Fruit fly (Drosophila melanogaster) whole organism, embryonic: ENCODE results near the gene Ist1.
A peak's percentile ranks its signal among the peaks of the same experiment; 100 is the strongest.

Experiments used
- Atf6 ChIP-seq: fragments of 200-800 bp; sonication (Bioruptor generic); IDR thresholded peaks from 2 replicates; pipeline ENCODE4 v1.3.6; 2022; ENCODE audit warnings: missing biosample characterization, missing genetic modification characterization
- Awh ChIP-seq: fragments of 200-800 bp; sonication (Bioruptor generic); IDR thresholded peaks from 2 replicates; pipeline ENCODE4, ENCODE4 v1.3.6; 2022; ENCODE audit warnings: missing biosample characterization, missing genetic modification characterization
- CG10274 ChIP-seq: fragments of 200-800 bp; sonication (Bioruptor generic); optimal IDR thresholded peaks from 3 replicates; lab custom pipeline; 2017; ENCODE audit warnings: missing biosample characterization, mild to moderate bottlenecking, missing genetic modification characterization
- CG11696 ChIP-seq: fragments of 200-800 bp; sonication (Bioruptor generic); IDR thresholded peaks from 2 replicates; pipeline ENCODE4 v1.3.6; 2022; ENCODE audit warnings: missing biosample characterization, missing genetic modification characterization
- CG12071 ChIP-seq: fragments of 200-800 bp; sonication (Bioruptor generic); optimal IDR thresholded peaks from 3 replicates; lab custom pipeline; 2018; ENCODE audit warnings: missing biosample characterization, mild to moderate bottlenecking, missing genetic modification characterization
- CG12219 ChIP-seq: fragments of 200-800 bp; sonication (Bioruptor generic); optimal IDR thresholded peaks from 3 replicates; lab custom pipeline; 2018; ENCODE audit warnings: missing biosample characterization, mild to moderate bottlenecking, missing genetic modification characterization
- CG15601 ChIP-seq: fragments of 200-800 bp; sonication (Bioruptor generic); optimal IDR thresholded peaks from 3 replicates; lab custom pipeline; 2019; ENCODE audit warnings: missing biosample characterization, mild to moderate bottlenecking, missing genetic modification characterization, moderate library complexity
- CG17612 ChIP-seq: fragments of 200-800 bp; sonication (Bioruptor generic); IDR thresholded peaks from 2 replicates; pipeline ENCODE4 v1.3.6; 2022; ENCODE audit warnings: missing biosample characterization, missing genetic modification characterization
- CG1832 ChIP-seq: fragments of 200-800 bp; sonication (Bioruptor generic); optimal IDR thresholded peaks from 2 replicates; lab custom pipeline; 2017; ENCODE audit warnings: missing biosample characterization, mild to moderate bottlenecking, missing genetic modification characterization, inconsistent platforms
- CG5953 ChIP-seq: fragments of 200-800 bp; sonication (Bioruptor generic); IDR thresholded peaks from 2 replicates; pipeline ENCODE4 v1.3.6; 2022; ENCODE audit warnings: missing biosample characterization, missing genetic modification characterization
- CG7745 ChIP-seq: fragments of 200-800 bp; sonication (Bioruptor generic); optimal IDR thresholded peaks from 2 replicates; lab custom pipeline; 2018; ENCODE audit warnings: missing biosample characterization, mild to moderate bottlenecking, missing genetic modification characterization, moderate library complexity
- MTF-1 ChIP-seq: fragments of 200-800 bp; sonication (Bioruptor generic); optimal IDR thresholded peaks from 2 replicates; lab custom pipeline; 2018; ENCODE audit warnings: missing biosample characterization, mild to moderate bottlenecking, missing genetic modification characterization, borderline replicate concordance
- Mad ChIP-seq: fragments of 200-800 bp; sonication (Bioruptor generic); optimal IDR thresholded peaks from 2 replicates; lab custom pipeline; 2016; ENCODE audit warnings: missing biosample characterization, missing genetic modification characterization
- Nf-YC ChIP-seq: fragments of 200-800 bp; optimal IDR thresholded peaks from 3 replicates; lab custom pipeline; 2019; ENCODE audit warnings: missing biosample characterization, mild to moderate bottlenecking, missing genetic modification characterization, moderate library complexity
- TFAM ChIP-seq: fragments of 200-800 bp; sonication (Bioruptor generic); optimal IDR thresholded peaks from 2 replicates; lab custom pipeline; 2017; ENCODE audit warnings: missing biosample characterization, missing genetic modification characterization, inconsistent platforms
- Vsx1 ChIP-seq: fragments of 200-800 bp; sonication (Bioruptor generic); optimal IDR thresholded peaks from 2 replicates; lab custom pipeline; 2017; ENCODE audit warnings: missing biosample characterization, mild to moderate bottlenecking, missing genetic modification characterization, missing genetic modification reagents
- abd-A ChIP-seq: fragments of 200-800 bp; sonication (Bioruptor generic); optimal IDR thresholded peaks from 3 replicates; lab custom pipeline; 2019; ENCODE audit warnings: missing biosample characterization, mild to moderate bottlenecking, missing genetic modification characterization, moderate library complexity
- cg ChIP-seq: fragments of 200-800 bp; sonication (Bioruptor generic); optimal IDR thresholded peaks from 3 replicates; lab custom pipeline; 2019; ENCODE audit warnings: missing biosample characterization, mild to moderate bottlenecking, missing genetic modification characterization, moderate library complexity
- chm ChIP-seq: fragments of 200-800 bp; sonication (Bioruptor generic); IDR thresholded peaks from 2 replicates; pipeline ENCODE4 v1.3.6; 2022; ENCODE audit warnings: missing biosample characterization, missing genetic modification characterization
- ci ChIP-seq: fragments of 200-800 bp; sonication (Bioruptor generic); IDR thresholded peaks from 3 replicates; pipeline ENCODE4 v1.3.6; 2022; ENCODE audit warnings: missing biosample characterization, missing genetic modification characterization
- ftz-f1 ChIP-seq: fragments of 200-800 bp; sonication (Bioruptor generic); optimal IDR thresholded peaks from 2 replicates; lab custom pipeline; 2016; ENCODE audit warnings: missing biosample characterization, missing genetic modification characterization
- gcm ChIP-seq: fragments of 200-800 bp; sonication (Bioruptor generic); optimal IDR thresholded peaks from 2 replicates; lab custom pipeline; 2019; ENCODE audit warnings: missing biosample characterization, mild to moderate bottlenecking, missing genetic modification characterization, moderate library complexity
- gem ChIP-seq: fragments of 200-800 bp; sonication (Bioruptor generic); optimal IDR thresholded peaks from 2 replicates; lab custom pipeline; 2019; ENCODE audit warnings: missing biosample characterization, mild to moderate bottlenecking, missing genetic modification characterization, moderate library complexity
- grn ChIP-seq: fragments of 200-800 bp; sonication (Bioruptor generic); optimal IDR thresholded peaks from 3 replicates; lab custom pipeline; 2017; ENCODE audit warnings: missing biosample characterization, missing genetic modification characterization
- gsb-n ChIP-seq: fragments of 200-800 bp; sonication (Bioruptor generic); optimal IDR thresholded peaks from 3 replicates; lab custom pipeline; 2018; ENCODE audit warnings: missing biosample characterization, mild to moderate bottlenecking, missing genetic modification characterization
- kah ChIP-seq: fragments of 200-800 bp; sonication (Bioruptor generic); optimal IDR thresholded peaks from 2 replicates; lab custom pipeline; 2018; ENCODE audit warnings: missing biosample characterization, mild to moderate bottlenecking, missing genetic modification characterization
- kay ChIP-seq: fragments of 200-800 bp; sonication (Bioruptor generic); optimal IDR thresholded peaks from 2 replicates; lab custom pipeline; 2016; ENCODE audit warnings: missing biosample characterization, missing genetic modification characterization
- lmd ChIP-seq: fragments of 200-800 bp; sonication (Bioruptor generic); IDR thresholded peaks from 2 replicates; pipeline ENCODE4 v1.3.6; 2022; ENCODE audit warnings: missing biosample characterization, missing genetic modification characterization
- nmo ChIP-seq: fragments of 200-800 bp; sonication (Bioruptor generic); optimal IDR thresholded peaks from 2 replicates; lab custom pipeline; 2018; ENCODE audit warnings: missing biosample characterization, mild to moderate bottlenecking, missing genetic modification characterization, moderate library complexity
- otp ChIP-seq: fragments of 200-800 bp; sonication (Bioruptor generic); IDR thresholded peaks from 3 replicates; pipeline ENCODE4, ENCODE4 v1.3.6; 2022; ENCODE audit warnings: missing biosample characterization, missing genetic modification characterization
- prd ChIP-seq, 3 experiments: fragments of >200 bp in 2 of 3; fragments of 200-800 bp in 1 of 3; sonication (Bioruptor generic) in 1 of 3; optimal IDR thresholded peaks in 2 of 3; IDR thresholded peaks in 1 of 3; 2 replicates in 2 of 3; 3 replicates in 1 of 3; pipeline versions ENCODE4 v1.3.6 to Lab custom; 2017 to 2022; ENCODE audit warnings: missing biosample characterization in 1 of 3, missing genetic modification characterization in 1 of 3
- sens ChIP-seq: fragments of 200-800 bp; sonication (Bioruptor generic); peaks from one replicate; lab custom pipeline; 2016; ENCODE audit warnings: missing biosample characterization, missing genetic modification characterization
- sqz ChIP-seq: fragments of 200-800 bp; sonication (Bioruptor generic); optimal IDR thresholded peaks from 3 replicates; lab custom pipeline; 2018; ENCODE audit warnings: missing biosample characterization, mild to moderate bottlenecking, missing genetic modification characterization
- tup ChIP-seq: fragments of 200-800 bp; sonication (Bioruptor generic); optimal IDR thresholded peaks from 2 replicates; lab custom pipeline; 2016; ENCODE audit warnings: missing biosample characterization, mild to moderate bottlenecking, missing genetic modification characterization, moderate library complexity
- unpg ChIP-seq: fragments of 200-800 bp; sonication (Bioruptor generic); optimal IDR thresholded peaks from 3 replicates; lab custom pipeline; 2018; ENCODE audit warnings: missing biosample characterization, mild to moderate bottlenecking, missing genetic modification characterization, moderate library complexity
- vvl ChIP-seq: fragments of 200-800 bp; sonication (Bioruptor generic); IDR thresholded peaks from 2 replicates; pipeline ENCODE4 v1.3.6; 2022; ENCODE audit warnings: missing biosample characterization, missing genetic modification characterization
- zen2 ChIP-seq: fragments of 200-800 bp; sonication (Bioruptor generic); IDR thresholded peaks from 3 replicates; pipeline ENCODE4 v1.3.6; 2022; ENCODE audit warnings: missing biosample characterization, missing genetic modification characterization; ENCODE audit not compliant: partially characterized antibody

Gene Ist1

dm6 chr3L:6789788-6790325, 33.6 kb upstream of the Ist1 start, which contains the start of gene vvl (continued):
- no peak for TF ChIP-seq CG11696 (GFP tag; lab: Robert Waterston, UW)
- TF ChIP-seq ci, result peak; percentile 63; the same call in 2 of the 3 replicates
- TF ChIP-seq Mad (GFP tag; lab: Kevin White, UChicago), result no peak
- TF ChIP-seq gcm (GFP tag; lab: Kevin White, UChicago), result no peak
- peak; percentile 91 for TF ChIP-seq sqz (GFP tag; lab: Kevin White, UChicago)
- TF ChIP-seq CG5953 (GFP tag; lab: Robert Waterston, UW), result no peak
- TF ChIP-seq kay (GFP tag; lab: Kevin White, UChicago), result no peak
- TF ChIP-seq nmo (GFP tag; lab: Kevin White, UChicago), result peak; percentile 40
- peak; percentile 27 for TF ChIP-seq CG12219 (GFP tag; lab: Kevin White, UChicago)
- TF ChIP-seq MTF-1 (GFP tag; lab: Kevin White, UChicago), result no peak
- peak; percentile 2 for TF ChIP-seq unpg
- TF ChIP-seq zen2 (GFP tag; lab: Robert Waterston, UW), result 0 out of 3 replicates have a peak, but pooled peaks have one; percentile 62
- 0 out of 3 replicates have a peak, but pooled peaks have one; percentile 52 for TF ChIP-seq otp (GFP tag; lab: Robert Waterston, UW)
- no peak for TF ChIP-seq tup
- peak; percentile 16 for TF ChIP-seq CG15601
- peak; percentile 97 for TF ChIP-seq CG1832 (GFP tag; lab: Kevin White, UChicago)
- TF ChIP-seq chm (GFP tag; lab: Robert Waterston, UW), result peak; percentile 64
- no peak for TF ChIP-seq kah (GFP tag; lab: Kevin White, UChicago)
- peak; percentile 23 for TF ChIP-seq gsb-n (tag; lab: Kevin White, UChicago)
- TF ChIP-seq grn (GFP tag; lab: Kevin White, UChicago), result peak; percentile 86
- peak; percentile 98 for TF ChIP-seq Nf-YC (tag; lab: Kevin White, UChicago)
- no peak for TF ChIP-seq prd (optimal IDR thresholded peaks at IDR 0.05; lab: Kevin White, UChicago)
- TF ChIP-seq prd (GFP tag; IDR thresholded peaks at IDR 0.05; lab: Robert Waterston, UW), result peak; percentile 33; the same call in 1 of the 3 replicates
- peak; percentile 21 for TF ChIP-seq CG12071 (GFP tag; lab: Kevin White, UChicago)
- peak; percentile 98 for TF ChIP-seq cg (GFP tag; lab: Kevin White, UChicago)
- TF ChIP-seq, all 482 proteins: peak for 100

- no peak for TF ChIP-seq CG10274 (GFP tag; lab: Kevin White, UChicago)
- no peak for TF ChIP-seq CG17612 (GFP tag; lab: Robert Waterston, UW)
- peak; percentile 77 for TF ChIP-seq sens (GFP tag; lab: Kevin White, UChicago)
- TF ChIP-seq ftz-f1 (GFP tag; lab: Kevin White, UChicago), result no peak
- no peak for TF ChIP-seq lmd (GFP tag; lab: Robert Waterston, UW)
- TF ChIP-seq gem (tag; lab: Kevin White, UChicago), result no peak
- peak; percentile 63; the same call in 1 of the 2 replicates for TF ChIP-seq Awh (GFP tag; lab: Robert Waterston, UW)
- TF ChIP-seq vvl (GFP tag; lab: Robert Waterston, UW), result peak; percentile 98
- no peak for TF ChIP-seq TFAM (GFP tag; lab: Kevin White, UChicago)
- TF ChIP-seq Vsx1 (GFP tag; lab: Kevin White, UChicago), result peak; percentile 16
- peak; percentile 18 for TF ChIP-seq CG7745 (tag; lab: Kevin White, UChicago)
- peak; percentile 82 for TF ChIP-seq abd-A (tag; lab: Kevin White, UChicago)
- TF ChIP-seq Atf6 (GFP tag; lab: Robert Waterston, UW), result no peak
Observed at dm6 chr3L:6787502-6787901, 31.2 kb upstream of the Ist1 start.
